Worm (Caenorhabditis elegans) whole organism, mixed stage, embryonic: ENCODE results near the gene tag-343.

Source experiments
- lsy-2 ChIP-seq: fragments of 150-350 bp; optimal IDR thresholded peaks from 2 replicates; lab custom pipeline; 2014; ENCODE audit warnings: missing biosample characterization, missing genetic modification characterization
- nhr-12 ChIP-seq: fragments of 150-350 bp; optimal IDR thresholded peaks from 2 replicates; lab custom pipeline; 2014; ENCODE audit warnings: missing biosample characterization, missing genetic modification characterization
- nhr-2 ChIP-seq: fragments of 150-350 bp; optimal IDR thresholded peaks from 2 replicates; lab custom pipeline; 2014; ENCODE audit warnings: missing biosample characterization, missing genetic modification characterization
- nhr-237 ChIP-seq: fragments of 150-350 bp; optimal IDR thresholded peaks from 2 replicates; lab custom pipeline; 2014; ENCODE audit warnings: missing biosample characterization, missing genetic modification characterization
- nhr-28 ChIP-seq: fragments of 150-350 bp; optimal IDR thresholded peaks from 2 replicates; lab custom pipeline; 2014; ENCODE audit warnings: missing biosample characterization, missing genetic modification characterization
- snpc-4 ChIP-seq: fragments of 150-350 bp; optimal IDR thresholded peaks from 2 replicates; lab custom pipeline; 2014; ENCODE audit warnings: missing biosample characterization, missing genetic modification characterization
- unc-39 ChIP-seq: fragments of 150-350 bp; optimal IDR thresholded peaks from 2 replicates; lab custom pipeline; 2014; ENCODE audit warnings: missing biosample characterization, missing genetic modification characterization
- unc-62 ChIP-seq: fragments of 150-350 bp; optimal IDR thresholded peaks from 2 replicates; lab custom pipeline; 2014; ENCODE audit warnings: missing biosample characterization, missing genetic modification reagents, missing genetic modification characterization

- TF ChIP-seq nhr-28 (tag; lab: Kevin White, UChicago) (no peak), lsy-2 (tag; lab: Kevin White, UChicago) (no peak), snpc-4 (tag; lab: Kevin White, UChicago) (no peak), nhr-12 (tag; lab: Kevin White, UChicago) (no peak), unc-39 (no peak), unc-62 (GFP tag; lab: Kevin White, UChicago) (no peak), nhr-2 (tag; lab: Kevin White, UChicago) (no peak), nhr-237 (tag; lab: Kevin White, UChicago) (no peak)
These were observed 44.8 kb downstream of the tag-343 start for ce11 chrX:16629773-16630172.
